Fruit fly (Drosophila melanogaster) whole organism, wandering third instar larva: ENCODE results near the gene CG34175.

ENCODE experiments used
- GATAd ChIP-seq: sonication (Bioruptor generic); optimal IDR thresholded peaks from 2 replicates; lab custom pipeline; 2016; ENCODE audit warnings: missing biosample characterization, missing genetic modification characterization
- Hr78 ChIP-seq: fragments of >200 bp; optimal IDR thresholded peaks from 2 replicates; lab custom pipeline; 2017; ENCODE audit warnings: missing biosample characterization, missing genetic modification characterization
- Jra ChIP-seq: sonication (Bioruptor generic); optimal IDR thresholded peaks from 2 replicates; lab custom pipeline; 2016; ENCODE audit warnings: missing biosample characterization, missing genetic modification characterization
- OdsH ChIP-seq: fragments of 200-800 bp; sonication (Bioruptor generic); optimal IDR thresholded peaks from 2 replicates; lab custom pipeline; 2016; ENCODE audit warnings: missing biosample characterization, mild to moderate bottlenecking, missing genetic modification characterization
- br ChIP-seq: fragments of 200-800 bp; sonication (Bioruptor generic); optimal IDR thresholded peaks from 2 replicates; lab custom pipeline; 2016; ENCODE audit warnings: missing biosample characterization, missing genetic modification characterization
- dl ChIP-seq, 2 experiments: fragments of 175-275, 200-275 bp in 1 of 2; fragments of 200-275 bp in 1 of 2; sonication (Bioruptor generic); optimal IDR thresholded peaks; lab custom pipeline; 2018; ENCODE audit warnings: mild to moderate bottlenecking in 2 of 2, missing biosample characterization in 2 of 2, missing genetic modification characterization in 2 of 2, moderate library complexity in 2 of 2; ENCODE audit not compliant: partially characterized antibody in 2 of 2, insufficient read depth in 1 of 2
- fru ChIP-seq: fragments of 200-800 bp; sonication (Bioruptor generic); optimal IDR thresholded peaks from 3 replicates; lab custom pipeline; 2016; ENCODE audit warnings: missing biosample characterization, mild to moderate bottlenecking, missing genetic modification characterization
- h ChIP-seq: fragments of 200-800 bp; sonication (Bioruptor generic); optimal IDR thresholded peaks from 3 replicates; lab custom pipeline; 2016; ENCODE audit warnings: missing biosample characterization, mild to moderate bottlenecking, missing genetic modification characterization
- jim ChIP-seq: fragments of 175-275, 200-325 bp; sonication (Bioruptor generic); optimal IDR thresholded peaks from 2 replicates; lab custom pipeline; 2016; ENCODE audit warnings: missing biosample characterization, mild to moderate bottlenecking, missing genetic modification characterization
- psq ChIP-seq: fragments of 200-800 bp; sonication (Bioruptor generic); optimal IDR thresholded peaks from 3 replicates; lab custom pipeline; 2017; ENCODE audit warnings: missing biosample characterization, mild to moderate bottlenecking, missing genetic modification characterization, moderate library complexity
- sage ChIP-seq: fragments of 200-800 bp; sonication (Bioruptor generic); optimal IDR thresholded peaks from 2 replicates; lab custom pipeline; 2016; ENCODE audit warnings: missing biosample characterization, mild to moderate bottlenecking, missing genetic modification characterization
- sv ChIP-seq: fragments of 200-800 bp; sonication (Bioruptor generic); optimal IDR thresholded peaks from 3 replicates; lab custom pipeline; 2016; ENCODE audit warnings: missing biosample characterization, missing genetic modification characterization
- usp ChIP-seq: fragments of >200 bp; optimal IDR thresholded peaks from 2 replicates; lab custom pipeline; 2017; ENCODE audit warnings: missing biosample characterization, missing genetic modification characterization

DNA sequence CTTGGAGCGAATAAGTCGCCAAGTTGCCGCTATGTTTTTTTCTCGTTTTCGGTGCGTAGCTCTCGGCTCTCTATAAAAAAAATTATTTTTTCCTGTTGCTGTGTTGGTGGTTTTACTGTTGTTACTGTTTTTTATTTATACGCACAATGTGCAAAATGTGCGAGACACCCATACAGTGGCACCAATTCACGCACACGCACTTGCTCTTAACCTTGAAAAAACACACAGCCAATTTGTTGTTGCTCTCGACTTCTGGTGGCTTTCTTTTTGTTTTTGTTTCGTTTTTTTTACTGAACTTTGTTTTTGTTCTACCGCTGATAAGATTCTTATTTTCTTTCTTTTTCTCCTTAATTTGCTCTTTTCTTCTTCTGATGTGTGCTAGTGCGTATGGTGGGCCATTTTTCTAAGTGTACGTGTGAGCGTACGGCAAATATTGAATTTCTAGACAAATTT lies 41.6 kb upstream of the CG34175 start:
- no peak for TF ChIP-seq sage
- no peak for TF ChIP-seq psq
- no peak for TF ChIP-seq Jra
- TF ChIP-seq Hr78: no peak
- TF ChIP-seq fru (GFP tag; lab: Kevin White, UChicago): no peak
- TF ChIP-seq OdsH (GFP tag; lab: Kevin White, UChicago): no peak
- TF ChIP-seq h: no peak
- no peak for TF ChIP-seq usp (GFP tag; lab: Kevin White, UChicago)
- TF ChIP-seq sv (GFP tag; lab: Kevin White, UChicago): no peak
- no peak for TF ChIP-seq dl (GFP tag; optimal IDR thresholded peaks at IDR 0.05; lab: Kevin White, UChicago; ENCODE audit: insufficient read depth in 1 of 2, partially characterized antibody in 2 of 2)
- no peak for TF ChIP-seq br (GFP tag; lab: Kevin White, UChicago)
- TF ChIP-seq GATAd (GFP tag; lab: Kevin White, UChicago): no peak
- no peak for TF ChIP-seq jim (GFP tag; lab: Kevin White, UChicago)
